Fruit fly (Drosophila melanogaster): ENCODE data around the gene CG3638.

The CG3638 gene

DNA sequence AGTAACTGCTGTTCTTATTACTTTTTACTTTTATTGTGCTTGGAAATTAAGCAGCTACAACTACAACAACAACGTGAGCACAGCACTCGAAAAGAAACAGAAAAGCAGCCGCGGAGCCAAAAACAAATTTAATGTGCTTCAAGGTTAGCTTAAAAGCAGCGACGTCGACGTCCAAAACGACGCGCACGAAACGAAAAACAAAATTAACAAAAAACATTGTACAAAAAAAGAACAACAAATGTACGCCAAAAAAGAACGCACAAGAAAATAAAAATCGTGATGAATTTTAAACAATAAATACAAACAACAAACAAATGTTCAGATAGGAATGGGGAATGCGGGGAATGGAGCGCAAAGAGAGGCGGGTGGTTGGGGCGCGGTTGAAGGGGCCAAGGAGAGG is 34.6 kb upstream of the CG3638 start:
- TF ChIP-seq CG9948 (tag; optimal IDR thresholded peaks at IDR 0.05) (no peak), CG12605 (GFP tag; IDR thresholded peaks at IDR 0.05) (peak; percentile 49), rn (GFP tag; IDR thresholded peaks at IDR 0.05) (no peak), CG4496 (GFP tag; IDR thresholded peaks at IDR 0.05) (peak; percentile 25; the same call in 1 of the 3 replicates), D1 (tag; optimal IDR thresholded peaks at IDR 0.05) (no peak), CG34367 (tag; optimal IDR thresholded peaks at IDR 0.05) (no peak)

DNA sequence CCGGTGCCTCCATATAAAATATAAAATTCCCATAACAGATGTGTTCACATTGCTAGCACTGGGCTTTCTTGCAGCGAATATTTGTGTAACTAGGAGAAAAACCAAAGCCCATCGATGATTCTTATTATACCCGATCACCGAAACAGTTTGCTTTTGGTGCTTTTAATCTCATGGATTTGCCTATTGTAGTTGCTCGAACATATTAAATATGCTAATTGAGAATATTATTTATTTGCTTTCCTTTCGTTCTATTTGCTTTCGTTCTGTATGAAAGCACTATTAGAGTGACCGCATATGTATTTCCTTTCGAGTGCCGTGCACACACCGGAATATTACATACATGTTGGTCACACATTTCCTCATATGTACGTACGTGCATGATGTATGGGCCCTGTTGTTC is 34.2 kb upstream of the CG3638 start:
- TF ChIP-seq D1 (tag; optimal IDR thresholded peaks at IDR 0.05), result no peak
- TF ChIP-seq CG32121 (GFP tag; IDR thresholded peaks at IDR 0.05), result peak; percentile 37; the same call in 1 of the 2 replicates
- no peak for TF ChIP-seq CG13204 (GFP tag; optimal IDR thresholded peaks at IDR 0.05)
- no peak for TF ChIP-seq Ets98B (GFP tag; IDR thresholded peaks at IDR 0.05)
- peak; percentile 11 for TF ChIP-seq CG15710 (tag; optimal IDR thresholded peaks at IDR 0.05)
- TF ChIP-seq CG10348 (GFP tag; IDR thresholded peaks at IDR 0.05), result no peak
- no peak for TF ChIP-seq CG34367 (tag; optimal IDR thresholded peaks at IDR 0.05)
- TF ChIP-seq EcR (GFP tag; optimal IDR thresholded peaks at IDR 0.05), result no peak
- no peak for TF ChIP-seq Pif1A (GFP tag; optimal IDR thresholded peaks at IDR 0.05)
- TF ChIP-seq CG14655 (GFP tag; optimal IDR thresholded peaks at IDR 0.05), result no peak
- TF ChIP-seq Pif1B (GFP tag; optimal IDR thresholded peaks at IDR 0.05), result no peak
- TF ChIP-seq CG9948 (tag; optimal IDR thresholded peaks at IDR 0.05), result no peak
- TF ChIP-seq CG17806 (tag; optimal IDR thresholded peaks at IDR 0.05), result no peak
- TF ChIP-seq CG12605 (GFP tag; IDR thresholded peaks at IDR 0.05), result no peak
- TF ChIP-seq CG8159 (tag; optimal IDR thresholded peaks at IDR 0.05), result peak; percentile 19
- no peak for TF ChIP-seq rn (GFP tag; IDR thresholded peaks at IDR 0.05)
- TF ChIP-seq fd96Ca (GFP tag; IDR thresholded peaks at IDR 0.05), result 0 out of 3 replicates have a peak, but pooled peaks have one; percentile 14
- no peak for TF ChIP-seq gl (tag; optimal IDR thresholded peaks at IDR 0.05)
- TF ChIP-seq Snoo (tag; optimal IDR thresholded peaks at IDR 0.05), result peak; percentile 23
- TF ChIP-seq CG4496 (GFP tag; IDR thresholded peaks at IDR 0.05), result peak; percentile 41; the same call in 1 of the 3 replicates
- TF ChIP-seq CG8301 (tag; optimal IDR thresholded peaks at IDR 0.05), result peak; percentile 9

DNA sequence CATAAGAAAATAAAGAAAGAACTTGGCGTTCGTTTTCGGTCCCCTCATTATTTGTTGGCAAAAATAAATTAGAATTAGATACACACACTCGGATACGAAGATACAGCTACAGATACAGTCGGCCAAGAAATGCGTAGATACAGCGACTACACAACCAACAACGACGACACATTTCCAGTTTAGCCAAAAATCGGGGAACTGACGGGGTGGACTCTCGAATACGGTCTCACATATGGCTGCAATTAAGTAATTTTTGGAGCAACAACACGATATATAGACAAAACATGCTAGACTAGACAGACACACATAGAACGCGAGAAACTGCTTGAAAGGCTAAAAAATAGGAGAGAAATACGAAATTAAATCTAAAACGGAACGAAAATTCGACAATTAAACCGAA is 33.7 kb upstream of the CG3638 start:
- no peak for TF ChIP-seq Pif1B (GFP tag; optimal IDR thresholded peaks at IDR 0.05)
- no peak for TF ChIP-seq CG15710 (tag; optimal IDR thresholded peaks at IDR 0.05)
- no peak for TF ChIP-seq CG8301 (tag; optimal IDR thresholded peaks at IDR 0.05)
- no peak for TF ChIP-seq CG9948 (tag; optimal IDR thresholded peaks at IDR 0.05)
- TF ChIP-seq Ets98B (GFP tag; IDR thresholded peaks at IDR 0.05), result no peak
- TF ChIP-seq CG4496 (GFP tag; IDR thresholded peaks at IDR 0.05), result no peak
- TF ChIP-seq CG32121 (GFP tag; IDR thresholded peaks at IDR 0.05), result no peak
- TF ChIP-seq CG13204 (GFP tag; optimal IDR thresholded peaks at IDR 0.05), result no peak
- no peak for TF ChIP-seq CG17806 (tag; optimal IDR thresholded peaks at IDR 0.05)
- no peak for TF ChIP-seq CG14655 (GFP tag; optimal IDR thresholded peaks at IDR 0.05)
- no peak for TF ChIP-seq CG12605 (GFP tag; IDR thresholded peaks at IDR 0.05)
- no peak for TF ChIP-seq EcR (GFP tag; optimal IDR thresholded peaks at IDR 0.05)
- TF ChIP-seq fd96Ca (GFP tag; IDR thresholded peaks at IDR 0.05), result no peak
- TF ChIP-seq Pif1A (GFP tag; optimal IDR thresholded peaks at IDR 0.05), result no peak
- TF ChIP-seq CG10348 (GFP tag; IDR thresholded peaks at IDR 0.05), result no peak
- no peak for TF ChIP-seq Snoo (tag; optimal IDR thresholded peaks at IDR 0.05)
- no peak for TF ChIP-seq D1 (tag; optimal IDR thresholded peaks at IDR 0.05)
- TF ChIP-seq rn (GFP tag; IDR thresholded peaks at IDR 0.05), result no peak
- TF ChIP-seq CG34367 (tag; optimal IDR thresholded peaks at IDR 0.05), result no peak
- no peak for TF ChIP-seq CG8159 (tag; optimal IDR thresholded peaks at IDR 0.05)

DNA sequence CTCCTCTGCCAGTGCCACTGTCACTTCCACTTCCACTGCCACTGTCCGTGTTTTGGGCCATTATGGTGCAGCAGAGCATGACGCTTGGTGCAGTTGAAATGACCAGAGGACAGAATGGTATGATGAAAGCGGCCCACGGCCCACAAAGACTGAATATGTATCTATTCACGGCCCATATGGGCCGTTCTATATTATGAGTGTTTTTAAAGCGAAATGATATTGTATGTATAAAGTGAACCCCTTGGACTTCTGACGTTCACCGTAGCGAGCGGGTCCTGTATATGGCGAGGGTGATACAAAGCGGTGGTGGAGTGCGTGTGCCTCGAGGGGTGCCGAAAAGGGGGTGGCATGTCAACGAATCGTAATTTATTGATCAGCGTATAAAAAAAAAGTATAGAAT is 33.2 kb upstream of the CG3638 start:
- no peak for TF ChIP-seq CG9948 (tag; optimal IDR thresholded peaks at IDR 0.05)
- TF ChIP-seq CG34367 (tag; optimal IDR thresholded peaks at IDR 0.05), result no peak
- 0 out of 2 replicates have a peak, but pooled peaks have one; percentile 47 for TF ChIP-seq CG32121 (GFP tag; IDR thresholded peaks at IDR 0.05)
- TF ChIP-seq CG4496 (GFP tag; IDR thresholded peaks at IDR 0.05), result 0 out of 3 replicates have a peak, but pooled peaks have one; percentile 35
- no peak for TF ChIP-seq Snoo (tag; optimal IDR thresholded peaks at IDR 0.05)

DNA sequence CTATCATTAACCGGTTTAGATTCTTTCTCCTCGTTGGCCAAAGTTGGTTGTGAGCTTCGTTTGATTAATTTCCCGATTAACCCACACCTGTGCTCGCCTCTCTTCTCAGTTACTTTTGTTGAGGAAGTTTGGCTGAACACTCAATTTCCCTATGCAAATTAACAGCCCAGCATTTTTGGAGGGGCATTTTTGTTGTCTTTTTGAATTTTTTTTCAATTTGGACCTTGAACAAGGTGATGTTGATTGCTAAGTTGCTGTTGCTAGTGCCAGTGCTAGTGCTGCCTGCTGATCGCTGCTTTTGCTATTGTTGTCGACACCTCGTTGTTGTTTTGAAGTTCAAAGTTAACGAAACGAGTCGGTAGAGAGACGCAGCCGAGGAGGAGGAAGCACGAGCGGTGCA is 31.1 kb upstream of the CG3638 start:
- TF ChIP-seq gl (tag; optimal IDR thresholded peaks at IDR 0.05) (no peak), fd96Ca (GFP tag; IDR thresholded peaks at IDR 0.05) (no peak), EcR (GFP tag; optimal IDR thresholded peaks at IDR 0.05) (no peak), CG8159 (tag; optimal IDR thresholded peaks at IDR 0.05) (no peak), CG13204 (GFP tag; optimal IDR thresholded peaks at IDR 0.05) (no peak), CG15710 (tag; optimal IDR thresholded peaks at IDR 0.05) (no peak), Ets98B (GFP tag; IDR thresholded peaks at IDR 0.05) (no peak), Snoo (tag; optimal IDR thresholded peaks at IDR 0.05) (no peak), CG10348 (GFP tag; IDR thresholded peaks at IDR 0.05) (no peak), CG34367 (tag; optimal IDR thresholded peaks at IDR 0.05) (no peak), CG32121 (GFP tag; IDR thresholded peaks at IDR 0.05) (no peak), D1 (tag; optimal IDR thresholded peaks at IDR 0.05) (no peak), CG17806 (tag; optimal IDR thresholded peaks at IDR 0.05) (no peak), CG14655 (GFP tag; optimal IDR thresholded peaks at IDR 0.05) (no peak), Pif1A (GFP tag; optimal IDR thresholded peaks at IDR 0.05) (no peak), CG12605 (GFP tag; IDR thresholded peaks at IDR 0.05) (no peak)

DNA sequence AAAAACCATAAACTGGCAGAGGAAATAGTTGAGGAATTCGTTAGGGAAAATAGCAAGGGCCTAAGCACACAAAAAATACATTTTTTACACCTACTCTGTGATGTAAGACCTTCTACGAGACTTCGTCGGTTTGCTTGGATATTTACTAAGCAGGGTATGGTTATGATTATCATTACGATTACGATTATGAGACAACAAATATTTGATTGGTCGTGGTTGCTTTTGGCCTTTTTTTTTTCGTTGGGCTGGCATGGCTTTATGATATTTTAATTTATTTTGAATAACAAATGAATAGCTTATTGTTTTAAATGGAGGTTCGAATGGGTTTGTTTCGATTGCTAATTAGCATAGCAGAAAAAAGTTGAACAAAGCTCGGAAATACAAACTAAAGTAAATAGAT is 28.1 kb upstream of the CG3638 start:
- TF ChIP-seq EcR (GFP tag; optimal IDR thresholded peaks at IDR 0.05) (no peak), CG10348 (GFP tag; IDR thresholded peaks at IDR 0.05) (no peak), Pif1B (GFP tag; optimal IDR thresholded peaks at IDR 0.05) (no peak), CG8159 (tag; optimal IDR thresholded peaks at IDR 0.05) (no peak), CG8301 (tag; optimal IDR thresholded peaks at IDR 0.05) (no peak), CG4496 (GFP tag; IDR thresholded peaks at IDR 0.05) (no peak), gl (tag; optimal IDR thresholded peaks at IDR 0.05) (no peak), CG13204 (GFP tag; optimal IDR thresholded peaks at IDR 0.05) (no peak), CG17806 (tag; optimal IDR thresholded peaks at IDR 0.05) (no peak), Snoo (tag; optimal IDR thresholded peaks at IDR 0.05) (no peak), CG14655 (GFP tag; optimal IDR thresholded peaks at IDR 0.05) (no peak), Ets98B (GFP tag; IDR thresholded peaks at IDR 0.05) (no peak), CG32121 (GFP tag; IDR thresholded peaks at IDR 0.05) (no peak), CG12605 (GFP tag; IDR thresholded peaks at IDR 0.05) (no peak), rn (GFP tag; IDR thresholded peaks at IDR 0.05) (no peak), CG15710 (tag; optimal IDR thresholded peaks at IDR 0.05) (no peak), CG9948 (tag; optimal IDR thresholded peaks at IDR 0.05) (no peak), Pif1A (GFP tag; optimal IDR thresholded peaks at IDR 0.05) (no peak), CG34367 (tag; optimal IDR thresholded peaks at IDR 0.05) (no peak), D1 (tag; optimal IDR thresholded peaks at IDR 0.05) (no peak)
